Worm (Caenorhabditis elegans) whole organism, L4 larva: ENCODE results near the gene ZK856.6.

Experiments used
- F44E2.7 ChIP-seq: fragments of 200-800 bp; sonication (Bioruptor generic); IDR thresholded peaks from 2 replicates; pipeline ENCODE4 v2.1.2; 2022; ENCODE audit warnings: missing genetic modification characterization, missing compliant biosample characterization
- F49E8.2 ChIP-seq: sonication (generic microtip); optimal IDR thresholded peaks from 2 replicates; lab custom pipeline; 2016; ENCODE audit warnings: missing compliant biosample characterization, mild to moderate bottlenecking, missing genetic modification characterization, borderline replicate concordance
- R02D3.7 ChIP-seq: fragments of 150-350 bp; sonication (generic microtip); optimal IDR thresholded peaks from 3 replicates; lab custom pipeline; 2014; ENCODE audit warnings: missing biosample characterization, missing genetic modification characterization
- T26A8.4 ChIP-seq: fragments of 200-800 bp; sonication (Bioruptor generic); IDR thresholded peaks from 2 replicates; pipeline ENCODE4 v1.3.6; 2022; ENCODE audit warnings: missing genetic modification characterization, missing compliant biosample characterization
- Y105C5A.15 ChIP-seq: fragments of 200-800 bp; sonication (Bioruptor generic); IDR thresholded peaks from 2 replicates; pipeline ENCODE4 v1.3.6; 2022; ENCODE audit warnings: missing genetic modification characterization, missing compliant biosample characterization
- Y5F2A.4 ChIP-seq: fragments of 200-800 bp; sonication (Bioruptor generic); optimal IDR thresholded peaks from 2 replicates; lab custom pipeline; 2018; ENCODE audit warnings: mild to moderate bottlenecking, missing genetic modification characterization, missing compliant biosample characterization
- ZK546.5 ChIP-seq, 2 experiments: sonication (generic microtip); optimal IDR thresholded peaks; 2 replicates each; lab custom pipeline; 2017; ENCODE audit warnings: missing biosample characterization in 2 of 2, missing genetic modification characterization in 2 of 2
- aha-1 ChIP-seq: fragments of 150-350 bp; peaks from one replicate; lab custom pipeline; 2014; ENCODE audit warnings: missing biosample characterization, missing genetic modification characterization
- aly-2 ChIP-seq: sonication (generic microtip); optimal IDR thresholded peaks from 2 replicates; lab custom pipeline; 2018; ENCODE audit warnings: missing biosample characterization, missing genetic modification characterization
- ceh-20 ChIP-seq: fragments of 200-800 bp; sonication (Bioruptor generic); IDR thresholded peaks from 2 replicates; pipeline ENCODE4 v1.3.6; 2022; ENCODE audit warnings: missing genetic modification reagents, missing genetic modification characterization, missing compliant biosample characterization
- ceh-28 ChIP-seq: fragments of 150-350 bp; optimal IDR thresholded peaks from 2 replicates; lab custom pipeline; 2014; ENCODE audit warnings: missing biosample characterization, missing genetic modification reagents, missing genetic modification characterization
- ceh-32 ChIP-seq: sonication (generic microtip); optimal IDR thresholded peaks from 2 replicates; lab custom pipeline; 2016; ENCODE audit warnings: mild to moderate bottlenecking, missing genetic modification characterization, missing compliant biosample characterization; ENCODE audit not compliant: poor library complexity
- ctbp-1 ChIP-seq: fragments of 200-800 bp; sonication (Bioruptor generic); IDR thresholded peaks from 2 replicates; pipeline ENCODE4 v1.3.6; 2022; ENCODE audit warnings: missing genetic modification reagents, missing genetic modification characterization, missing compliant biosample characterization
- daf-16 ChIP-seq, 3 experiments: sonication (generic microtip); optimal IDR thresholded peaks; 2 replicates each; lab custom pipeline; 2016 to 2017; ENCODE audit warnings: missing genetic modification characterization in 3 of 3, missing genetic modification reagents in 3 of 3, mild to moderate bottlenecking in 2 of 3, missing compliant biosample characterization in 2 of 3, missing biosample characterization in 1 of 3, moderate library complexity in 1 of 3
- daf-19 ChIP-seq: fragments of 200-800 bp; sonication (Bioruptor generic); conservative IDR thresholded peaks from 2 replicates; pipeline ENCODE4 v1.3.6; 2022; ENCODE audit warnings: missing genetic modification characterization, missing compliant biosample characterization
- dmd-6 ChIP-seq: fragments of 200-800 bp; sonication (Bioruptor generic); IDR thresholded peaks from 2 replicates; pipeline ENCODE4 v1.3.6; 2022; ENCODE audit warnings: missing genetic modification reagents, missing genetic modification characterization, missing compliant biosample characterization
- dmd-8 ChIP-seq: fragments of 200-800 bp; sonication (Bioruptor generic); IDR thresholded peaks from 2 replicates; pipeline ENCODE4 v1.3.6; 2022; ENCODE audit warnings: missing genetic modification characterization, missing compliant biosample characterization
- dmd-9 ChIP-seq: fragments of 200-800 bp; sonication (Bioruptor generic); IDR thresholded peaks from 2 replicates; pipeline ENCODE4 v1.3.6; 2022; ENCODE audit warnings: missing genetic modification reagents, missing genetic modification characterization, missing compliant biosample characterization
- dve-1 ChIP-seq: sonication (generic microtip); optimal IDR thresholded peaks from 2 replicates; lab custom pipeline; 2017; ENCODE audit warnings: antibody characterized with exemption, mild to moderate bottlenecking, missing genetic modification characterization, missing compliant biosample characterization; ENCODE audit not compliant: insufficient read depth
- egl-43 ChIP-seq: fragments of 200-800 bp; sonication (Bioruptor generic); IDR thresholded peaks from 2 replicates; pipeline ENCODE4 v1.3.6; 2022; ENCODE audit warnings: missing genetic modification reagents, missing genetic modification characterization, missing compliant biosample characterization
- fkh-10 ChIP-seq: fragments of 150-350 bp; optimal IDR thresholded peaks from 2 replicates; lab custom pipeline; 2014; ENCODE audit warnings: missing biosample characterization, missing genetic modification reagents, missing genetic modification characterization
- gei-8 ChIP-seq: fragments of 200-800 bp; sonication (Bioruptor generic); optimal IDR thresholded peaks from 2 replicates; lab custom pipeline; 2018; ENCODE audit warnings: mild to moderate bottlenecking, missing genetic modification characterization, missing compliant biosample characterization
- hif-1 ChIP-seq, 2 experiments: sonication (generic microtip); optimal IDR thresholded peaks; 2 replicates each; lab custom pipeline; 2016 to 2017; ENCODE audit warnings: missing compliant biosample characterization in 2 of 2, missing genetic modification characterization in 2 of 2, missing genetic modification reagents in 2 of 2, missing genotype in 2 of 2, mild to moderate bottlenecking in 1 of 2
- hlh-30 ChIP-seq: sonication (generic microtip); optimal IDR thresholded peaks from 2 replicates; lab custom pipeline; 2017; ENCODE audit warnings: antibody characterized with exemption, mild to moderate bottlenecking, missing genetic modification characterization, missing compliant biosample characterization; ENCODE audit not compliant: insufficient read depth
- hmg-1.1 ChIP-seq: fragments of 200-800 bp; sonication (Bioruptor generic); IDR thresholded peaks from 2 replicates; pipeline ENCODE4 v1.3.6; 2022; ENCODE audit warnings: missing genetic modification reagents, missing genetic modification characterization, missing compliant biosample characterization
- lim-7 ChIP-seq: fragments of 200-800 bp; sonication (Bioruptor generic); IDR thresholded peaks from 2 replicates; pipeline ENCODE4 v1.3.6; 2022; ENCODE audit warnings: missing genetic modification characterization, missing compliant biosample characterization
- lin-13 ChIP-seq: fragments of 150-350 bp; optimal IDR thresholded peaks from 2 replicates; lab custom pipeline; 2014; ENCODE audit warnings: missing biosample characterization, missing genetic modification reagents, missing genetic modification characterization
- lin-15B ChIP-seq: fragments of 150-350 bp; sonication (generic microtip); optimal IDR thresholded peaks from 3 replicates; lab custom pipeline; 2014; ENCODE audit warnings: missing biosample characterization, missing genetic modification characterization
- lin-29 ChIP-seq: fragments of 200-800 bp; sonication (Bioruptor generic); IDR thresholded peaks from 2 replicates; pipeline ENCODE4 v1.3.6; 2022; ENCODE audit warnings: missing genetic modification reagents, missing genetic modification characterization, missing compliant biosample characterization
- lir-3 ChIP-seq: sonication (generic microtip); optimal IDR thresholded peaks from 2 replicates; lab custom pipeline; 2016; ENCODE audit warnings: mild to moderate bottlenecking, missing genetic modification characterization, missing compliant biosample characterization
- mdl-1 ChIP-seq, 2 experiments: fragments of 150-350 bp in 1 of 2; sonication (generic microtip) in 1 of 2; optimal IDR thresholded peaks; 2 replicates each; lab custom pipeline; 2014 to 2017; ENCODE audit warnings: missing biosample characterization in 2 of 2, missing genetic modification characterization in 2 of 2
- mdt-29 ChIP-seq: fragments of 200-800 bp; sonication (Bioruptor generic); IDR thresholded peaks from 2 replicates; pipeline ENCODE4 v1.3.6; 2022; ENCODE audit warnings: missing genetic modification reagents, missing genetic modification characterization, missing compliant biosample characterization
- mxl-3 ChIP-seq: fragments of 200-800 bp; sonication (Bioruptor generic); optimal IDR thresholded peaks from 2 replicates; lab custom pipeline; 2018; ENCODE audit warnings: mild to moderate bottlenecking, missing genetic modification characterization, missing compliant biosample characterization
- nhr-102 ChIP-seq: sonication (generic microtip); optimal IDR thresholded peaks from 2 replicates; lab custom pipeline; 2016; ENCODE audit warnings: mild to moderate bottlenecking, missing genetic modification characterization, moderate library complexity, missing compliant biosample characterization
- nhr-11 ChIP-seq: fragments of 150-350 bp; optimal IDR thresholded peaks from 2 replicates; lab custom pipeline; 2014; ENCODE audit warnings: missing biosample characterization, missing genetic modification characterization
- nhr-237 ChIP-seq: sonication (generic microtip); optimal IDR thresholded peaks from 2 replicates; lab custom pipeline; 2017; ENCODE audit warnings: missing biosample characterization, missing genetic modification characterization
- nhr-25 ChIP-seq: sonication (generic microtip); optimal IDR thresholded peaks from 2 replicates; lab custom pipeline; 2017; ENCODE audit warnings: missing genetic modification characterization, mild to moderate bottlenecking, missing compliant biosample characterization, antibody characterized with exemption, moderate library complexity, borderline replicate concordance; ENCODE audit not compliant: insufficient read depth
- nhr-28 ChIP-seq: fragments of 150-350 bp; optimal IDR thresholded peaks from 2 replicates; lab custom pipeline; 2014; ENCODE audit warnings: missing biosample characterization, missing genetic modification characterization
- nhr-48 ChIP-seq: sonication (generic microtip); optimal IDR thresholded peaks from 2 replicates; lab custom pipeline; 2016; ENCODE audit warnings: mild to moderate bottlenecking, missing genetic modification characterization, missing compliant biosample characterization
- nhr-77 ChIP-seq: fragments of 150-350 bp; optimal IDR thresholded peaks from 2 replicates; lab custom pipeline; 2014; ENCODE audit warnings: missing biosample characterization, missing genetic modification characterization
- php-3 ChIP-seq: fragments of 200-800 bp; sonication (Bioruptor generic); IDR thresholded peaks from 2 replicates; pipeline ENCODE4 v1.3.6; 2022; ENCODE audit warnings: missing genetic modification reagents, missing genetic modification characterization, missing compliant biosample characterization
- pqm-1 ChIP-seq: sonication (generic microtip); optimal IDR thresholded peaks from 2 replicates; lab custom pipeline; 2017; ENCODE audit warnings: missing biosample characterization, missing genetic modification characterization
- set-16 ChIP-seq: fragments of 200-800 bp; sonication (Bioruptor generic); IDR thresholded peaks from 2 replicates; pipeline ENCODE4 v1.3.6; 2022; ENCODE audit warnings: missing genetic modification reagents, missing genetic modification characterization, missing compliant biosample characterization
- spr-1 ChIP-seq: sonication (generic microtip); optimal IDR thresholded peaks from 2 replicates; lab custom pipeline; 2016; ENCODE audit warnings: mild to moderate bottlenecking, missing genetic modification characterization, missing compliant biosample characterization
- spr-3 ChIP-seq: fragments of 200-800 bp; sonication (Bioruptor generic); optimal IDR thresholded peaks from 2 replicates; lab custom pipeline; 2018; ENCODE audit warnings: mild to moderate bottlenecking, missing genetic modification characterization, missing compliant biosample characterization
- unc-130 ChIP-seq: sonication (generic microtip); optimal IDR thresholded peaks from 2 replicates; lab custom pipeline; 2016; ENCODE audit warnings: missing genetic modification reagents, missing genetic modification characterization, missing compliant biosample characterization
- ztf-11 ChIP-seq: fragments of 150-350 bp; optimal IDR thresholded peaks from 2 replicates; lab custom pipeline; 2014; ENCODE audit warnings: missing biosample characterization, missing genetic modification characterization

Gene ZK856.6

DNA sequence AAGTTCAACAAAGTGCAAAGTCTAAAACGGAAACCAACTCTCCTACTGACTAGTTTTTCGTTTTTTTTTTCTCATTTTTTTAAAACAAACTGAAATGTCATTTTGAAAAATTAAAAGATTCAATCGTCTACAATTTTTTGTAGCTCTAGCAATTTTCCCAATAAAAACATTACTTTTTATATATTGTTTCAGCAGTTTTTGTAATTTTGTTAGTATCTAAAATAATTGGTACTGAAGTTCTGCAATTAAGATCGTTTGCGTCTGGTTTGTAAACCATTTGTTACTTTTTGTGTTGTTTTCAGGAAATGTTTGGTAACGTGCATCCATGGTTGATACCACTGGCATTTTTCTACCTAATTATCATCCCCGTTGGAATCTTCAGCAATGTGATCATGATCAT, 40.0 kb upstream of the ZK856.6 start, which contains the start of gene srsx-30 (continued):
- TF ChIP-seq F49E8.2 (tag; lab: Kevin White, UChicago) = no peak
- TF ChIP-seq, all 104 proteins: peak for 0

- TF ChIP-seq hlh-30 = peak; percentile 42
- no peak for TF ChIP-seq daf-16 (GFP tag; optimal IDR thresholded peaks at IDR 0.05; lab: Kevin White, UChicago)
- peak; percentile 66 for TF ChIP-seq daf-16 (tag; optimal IDR thresholded peaks at IDR 0.05; lab: Kevin White, UChicago)
- no peak for TF ChIP-seq lin-15B (tag; lab: Kevin White, UChicago)
- TF ChIP-seq pqm-1 (tag; lab: Kevin White, UChicago) = peak; percentile 1
- no peak for TF ChIP-seq unc-130 (GFP tag; lab: Kevin White, UChicago)
- TF ChIP-seq nhr-48 (tag; lab: Kevin White, UChicago) = no peak
- TF ChIP-seq gei-8 = no peak
- peak; percentile 64 for TF ChIP-seq dve-1
- peak; percentile 54 for TF ChIP-seq nhr-28 (tag; lab: Kevin White, UChicago)
- no peak for TF ChIP-seq mxl-3 (GFP tag; lab: Kevin White, UChicago)
- TF ChIP-seq nhr-77 (tag; lab: Kevin White, UChicago) = peak; percentile 31
- TF ChIP-seq mdl-1 (tag; optimal IDR thresholded peaks at IDR 0.05; lab: Kevin White, UChicago) = peak in 1 of 2 experiments; percentile 64
- TF ChIP-seq R02D3.7 = no peak
- TF ChIP-seq dmd-9 (GFP tag; lab: Robert Waterston, UW) = no peak
- TF ChIP-seq nhr-102 (tag; lab: Kevin White, UChicago) = no peak
- peak; percentile 87 for TF ChIP-seq php-3 (GFP tag; lab: Robert Waterston, UW)
- TF ChIP-seq hif-1 (tag; optimal IDR thresholded peaks at IDR 0.05; lab: Kevin White, UChicago) = no peak
- TF ChIP-seq T26A8.4 = no peak
- TF ChIP-seq mdt-29 (GFP tag; lab: Robert Waterston, UW) = no peak
- TF ChIP-seq ztf-11 (tag; lab: Kevin White, UChicago) = no peak
- TF ChIP-seq dmd-6 (GFP tag; lab: Robert Waterston, UW) = peak; percentile 82
Measured at ce11 chrV:10159972-10160371, 38.5 kb upstream of the ZK856.6 start.

- TF ChIP-seq ztf-11 (tag; lab: Kevin White, UChicago) (no peak), ZK546.5 (tag; optimal IDR thresholded peaks at IDR 0.05; lab: Kevin White, UChicago) (no peak), egl-43 (no peak), spr-3 (GFP tag; lab: Kevin White, UChicago) (no peak), ceh-32 (no peak), dmd-9 (GFP tag; lab: Robert Waterston, UW) (no peak), mdt-29 (GFP tag; lab: Robert Waterston, UW) (0 out of 2 replicates have a peak, but pooled peaks have one; percentile 32), daf-19 (no peak), dmd-8 (GFP tag; lab: Robert Waterston, UW) (no peak), nhr-237 (tag; lab: Kevin White, UChicago) (no peak), nhr-11 (tag; lab: Kevin White, UChicago) (no peak), ceh-28 (tag; lab: Kevin White, UChicago) (no peak), mxl-3 (GFP tag; lab: Kevin White, UChicago) (peak; percentile 76), fkh-10 (GFP tag; lab: Kevin White, UChicago) (no peak), aly-2 (tag; lab: Kevin White, UChicago) (no peak), set-16 (no peak), lim-7 (GFP tag; lab: Robert Waterston, UW) (no peak), lir-3 (tag; lab: Kevin White, UChicago) (no peak), lin-13 (peak; percentile 16), spr-1 (no peak), F44E2.7 (no peak), gei-8 (no peak), ceh-20 (GFP tag; lab: Robert Waterston, UW) (no peak), dmd-6 (GFP tag; lab: Robert Waterston, UW) (peak; percentile 95), pqm-1 (tag; lab: Kevin White, UChicago) (peak; percentile 93), lin-29 (GFP tag; lab: Robert Waterston, UW) (no peak), ctbp-1 (no peak), Y5F2A.4 (GFP tag; lab: Kevin White, UChicago) (no peak), Y105C5A.15 (GFP tag; lab: Robert Waterston, UW) (no peak), aha-1 (tag; lab: Kevin White, UChicago) (peak; percentile 73), F49E8.2 (tag; lab: Kevin White, UChicago) (no peak), nhr-25 (no peak), hmg-1.1 (GFP tag; lab: Robert Waterston, UW) (no peak)
Measured at ce11 chrV:10160954-10161353, 37.5 kb upstream of the ZK856.6 start, which contains the start of gene C51E3.10. Gene C51E3.10 (minus strand): TSS chrV:10161134.
